Worm (Caenorhabditis elegans) whole organism, midembryonic: ENCODE measurements around the gene K07F5.12.
"Not testable (repeated sequence)": the region's sequence is repeated elsewhere in the genome, so short reads cannot be mapped to it uniquely, and the experiment has no call there.

Source experiments
- cog-1 ChIP-seq: sonication (generic microtip); optimal IDR thresholded peaks from 2 replicates; lab custom pipeline; 2016; ENCODE audit warnings: missing genetic modification characterization, missing compliant biosample characterization
- flt-1 ChIP-seq: fragments of 200-800 bp; sonication (Bioruptor generic); IDR thresholded peaks from 2 replicates; pipeline ENCODE4 v1.3.6; 2022; ENCODE audit warnings: missing genetic modification characterization, missing compliant biosample characterization
- klf-2 ChIP-seq: fragments of 200-800 bp; sonication (Bioruptor generic); conservative IDR thresholded peaks from 2 replicates; pipeline ENCODE4 v1.3.6; 2022; ENCODE audit warnings: missing genetic modification reagents, missing genetic modification characterization, missing compliant biosample characterization
- med-1 ChIP-seq: sonication (generic microtip); optimal IDR thresholded peaks from 2 replicates; lab custom pipeline; 2017; ENCODE audit warnings: missing genetic modification characterization, mild to moderate bottlenecking, missing compliant biosample characterization, antibody characterized with exemption, missing genetic modification reagents; ENCODE audit not compliant: insufficient read depth
- ref-1 ChIP-seq: fragments of 200-800 bp; sonication (Bioruptor generic); conservative IDR thresholded peaks from 2 replicates; pipeline ENCODE4 v1.3.6; 2022; ENCODE audit warnings: missing genetic modification reagents, missing genetic modification characterization, missing compliant biosample characterization
- tab-1 ChIP-seq: fragments of 200-800 bp; sonication (Bioruptor generic); IDR thresholded peaks from 2 replicates; pipeline ENCODE4 v1.3.6; 2022; ENCODE audit warnings: missing genetic modification characterization, missing compliant biosample characterization
- ztf-23 ChIP-seq: fragments of 200-800 bp; sonication (Bioruptor generic); IDR thresholded peaks from 2 replicates; pipeline ENCODE4 v1.3.6; 2022; ENCODE audit warnings: missing genetic modification reagents, missing genetic modification characterization, missing compliant biosample characterization
- ztf-29 ChIP-seq: fragments of 200-800 bp; sonication (Bioruptor generic); IDR thresholded peaks from 2 replicates; pipeline ENCODE4 v1.3.6; 2022; ENCODE audit warnings: missing genetic modification reagents, missing genetic modification characterization, missing compliant biosample characterization

- not testable (repeated sequence) for TF ChIP-seq ref-1 (GFP tag; lab: Robert Waterston, UW); cog-1 (tag; lab: Kevin White, UChicago); flt-1; ztf-23 (GFP tag; lab: Robert Waterston, UW); ztf-29 (GFP tag; lab: Robert Waterston, UW); med-1 (GFP tag; lab: Kevin White, UChicago); klf-2 (GFP tag; lab: Robert Waterston, UW); tab-1
Observed at ce11 chrIV:9894331-9894730, 38.5 kb downstream of the K07F5.12 start, which contains the start of gene msp-77.
